Fruit fly (Drosophila melanogaster): ENCODE data around the gene RpS13.

Gene RpS13

dm6 chr2L:8333185-8333584 lies 31.3 kb downstream of the RpS13 start (continued):
- TF ChIP-seq Ets65A (GFP tag) (peak; percentile 27), bcd (GFP tag; optimal IDR thresholded peaks at IDR 0.05) (no peak), Optix (GFP tag; IDR thresholded peaks at IDR 0.05) (no peak), D19A (tag; optimal IDR thresholded peaks at IDR 0.05) (no peak), BEAF-32 (GFP tag; optimal IDR thresholded peaks at IDR 0.05) (no peak), phol (tag; optimal IDR thresholded peaks at IDR 0.05) (peak; percentile 4), trh (GFP tag; optimal IDR thresholded peaks at IDR 0.05) (no peak), Lhr (GFP tag; optimal IDR thresholded peaks at IDR 0.05) (no peak), CG32767 (GFP tag; IDR thresholded peaks at IDR 0.05) (no peak), klu (GFP tag; IDR thresholded peaks at IDR 0.05) (no peak), NC2β (GFP tag; optimal IDR thresholded peaks at IDR 0.05) (no peak), sima (GFP tag; optimal IDR thresholded peaks at IDR 0.05) (no peak), CG33557 (GFP tag; optimal IDR thresholded peaks at IDR 0.05) (no peak), Oli (tag; optimal IDR thresholded peaks at IDR 0.05) (no peak), ewg (GFP tag; optimal IDR thresholded peaks at IDR 0.05) (no peak), slbo (GFP tag; IDR thresholded peaks at IDR 0.05) (peak; percentile 31; the same call in 1 of the 2 replicates), Sry-δ (GFP tag; optimal IDR thresholded peaks at IDR 0.05) (no peak), CG10147 (GFP tag; optimal IDR thresholded peaks at IDR 0.05) (no peak), croc (GFP tag; conservative IDR thresholded peaks at IDR 0.05) (no peak), amos (GFP tag; IDR thresholded peaks at IDR 0.05; ENCODE audit: partially characterized antibody) (no peak), unc-4 (GFP tag; IDR thresholded peaks at IDR 0.05; ENCODE audit: partially characterized antibody) (no peak), Neu2 (GFP tag; optimal IDR thresholded peaks at IDR 0.05; ENCODE audit: borderline replicate concordance) (no peak), Gsc (GFP tag; IDR thresholded peaks at IDR 0.05) (no peak), lilli (GFP tag; optimal IDR thresholded peaks at IDR 0.05) (no peak), CG17385 (GFP tag; optimal IDR thresholded peaks at IDR 0.05) (no peak), CG3838 (GFP tag; optimal IDR thresholded peaks at IDR 0.05) (no peak), CG14014 (GFP tag; IDR thresholded peaks at IDR 0.05) (peak; percentile 29; the same call in 1 of the 2 replicates), sob (GFP tag; IDR thresholded peaks at IDR 0.05) (no peak), Lim3 (GFP tag; IDR thresholded peaks at IDR 0.05) (no peak), CG10543 (GFP tag; optimal IDR thresholded peaks at IDR 0.05) (no peak), mirr (GFP tag; optimal IDR thresholded peaks at IDR 0.05) (no peak), NfI (GFP tag; optimal IDR thresholded peaks at IDR 0.05) (no peak), gfzf (GFP tag; optimal IDR thresholded peaks at IDR 0.05) (no peak), sc (optimal IDR thresholded peaks at IDR 0.05) (no peak), sc (GFP tag; optimal IDR thresholded peaks at IDR 0.05) (no peak), crp (GFP tag; optimal IDR thresholded peaks at IDR 0.05) (no peak), repo (GFP tag; optimal IDR thresholded peaks at IDR 0.05) (no peak), Dbx (GFP tag; IDR thresholded peaks at IDR 0.05) (0 out of 3 replicates have a peak, but pooled peaks have one; percentile 5), CG43689 (GFP tag; IDR thresholded peaks at IDR 0.05) (no peak), CG16815 (GFP tag; optimal IDR thresholded peaks at IDR 0.05) (no peak), Nf-YA (GFP tag; IDR thresholded peaks at IDR 0.05) (no peak), CG11696 (GFP tag; IDR thresholded peaks at IDR 0.05) (no peak), CG10274 (GFP tag; optimal IDR thresholded peaks at IDR 0.05) (no peak), scrt (GFP tag; optimal IDR thresholded peaks at IDR 0.05) (peak; percentile 18), Trl (optimal IDR thresholded peaks at IDR 0.05) (no peak), Trl (GFP tag; optimal IDR thresholded peaks at IDR 0.05) (no peak), Fer3 (tag; optimal IDR thresholded peaks at IDR 0.05) (peak; percentile 15), lmd (GFP tag; IDR thresholded peaks at IDR 0.05) (no peak), CG1529 (GFP tag; optimal IDR thresholded peaks at IDR 0.05) (no peak), p53 (GFP tag; optimal IDR thresholded peaks at IDR 0.05) (no peak), CG9215 (GFP tag; IDR thresholded peaks at IDR 0.05) (no peak), CG31365 (tag; optimal IDR thresholded peaks at IDR 0.05) (no peak)

All from whole organism, embryonic.